Fruit fly (Drosophila melanogaster) whole organism, embryonic: Measurements from ENCODE around the gene Csk.

Source experiments
- BEAF-32 ChIP-seq: fragments of 200-800 bp; sonication (Bioruptor generic); optimal IDR thresholded peaks from 3 replicates; lab custom pipeline; 2017; ENCODE audit warnings: missing biosample characterization, missing genetic modification characterization, mild to moderate bottlenecking, moderate library complexity, missing genetic modification reagents
- CG12659 ChIP-seq: fragments of 200-800 bp; sonication (Bioruptor generic); optimal IDR thresholded peaks from 3 replicates; lab custom pipeline; 2017; ENCODE audit warnings: mild to moderate bottlenecking, missing biosample characterization, missing genetic modification reagents, missing genetic modification characterization
- CG13287 ChIP-seq: fragments of 200-800 bp; sonication (Bioruptor generic); IDR thresholded peaks from 2 replicates; pipeline ENCODE4 v1.3.6; 2022; ENCODE audit warnings: missing biosample characterization, missing genetic modification characterization; ENCODE audit not compliant: partially characterized antibody
- CG14710 ChIP-seq: fragments of 200-800 bp; sonication (Bioruptor generic); optimal IDR thresholded peaks from 3 replicates; lab custom pipeline; 2019; ENCODE audit warnings: missing biosample characterization, mild to moderate bottlenecking, missing genetic modification characterization, moderate library complexity
- CG2116 ChIP-seq: fragments of 200-800 bp; sonication (Bioruptor generic); optimal IDR thresholded peaks from 3 replicates; lab custom pipeline; 2018; ENCODE audit warnings: missing biosample characterization, mild to moderate bottlenecking, missing genetic modification characterization
- CG34224 ChIP-seq: fragments of 200-800 bp; sonication (Bioruptor generic); IDR thresholded peaks from 3 replicates; pipeline ENCODE4 v1.3.6; 2022; ENCODE audit warnings: missing biosample characterization, missing genetic modification characterization; ENCODE audit not compliant: partially characterized antibody
- CG7963 ChIP-seq: fragments of 200-800 bp; sonication (Bioruptor generic); IDR thresholded peaks from 3 replicates; pipeline ENCODE4 v1.3.6; 2022; ENCODE audit warnings: missing biosample characterization, missing genetic modification characterization; ENCODE audit not compliant: partially characterized antibody
- Ets97D ChIP-seq: fragments of 200-800 bp; sonication (Bioruptor generic); optimal IDR thresholded peaks from 3 replicates; lab custom pipeline; 2016; ENCODE audit warnings: missing biosample characterization, missing genetic modification characterization
- MBD-R2 ChIP-seq: fragments of 200-800 bp; sonication (Bioruptor generic); IDR thresholded peaks from 2 replicates; pipeline ENCODE4 v1.3.6; 2022; ENCODE audit warnings: missing biosample characterization, missing genetic modification characterization
- Med ChIP-seq: fragments of 200-800 bp; sonication (Bioruptor generic); peaks from one replicate; lab custom pipeline; 2016; ENCODE audit warnings: missing biosample characterization, missing genetic modification characterization, mild to moderate bottlenecking, inconsistent platforms, moderate library complexity
- Rx ChIP-seq: fragments of 200-800 bp; sonication (Bioruptor generic); IDR thresholded peaks from 2 replicates; pipeline ENCODE4 v1.3.6; 2022; ENCODE audit warnings: missing biosample characterization, missing genetic modification characterization
- Scr ChIP-seq: fragments of 200-800 bp; sonication (Bioruptor generic); IDR thresholded peaks from 2 replicates; pipeline ENCODE4 v1.3.6; 2022; ENCODE audit warnings: missing biosample characterization, missing genetic modification characterization; ENCODE audit not compliant: partially characterized antibody
- ato ChIP-seq: fragments of 200-800 bp; sonication (Bioruptor generic); IDR thresholded peaks from 2 replicates; pipeline ENCODE4 v1.3.6; 2022; ENCODE audit warnings: missing biosample characterization, missing genetic modification characterization; ENCODE audit not compliant: partially characterized antibody
- ewg ChIP-seq: fragments of 200-800 bp; sonication (Bioruptor generic); optimal IDR thresholded peaks from 3 replicates; lab custom pipeline; 2017; ENCODE audit warnings: mild to moderate bottlenecking, missing biosample characterization, missing genetic modification reagents, missing genetic modification characterization
- fd3F ChIP-seq: fragments of 200-800 bp; sonication (Bioruptor generic); optimal IDR thresholded peaks from 2 replicates; lab custom pipeline; 2018; ENCODE audit warnings: missing biosample characterization, mild to moderate bottlenecking, missing genetic modification characterization, moderate library complexity
- sisA ChIP-seq: fragments of 200-800 bp; sonication (Bioruptor generic); IDR thresholded peaks from 2 replicates; pipeline ENCODE4 v1.3.6; 2022; ENCODE audit warnings: missing biosample characterization, missing genetic modification characterization
- vvl ChIP-seq: fragments of 200-800 bp; sonication (Bioruptor generic); IDR thresholded peaks from 2 replicates; pipeline ENCODE4 v1.3.6; 2022; ENCODE audit warnings: missing biosample characterization, missing genetic modification characterization

Gene Csk

dm6 chr3R:11589764-11590358 is 60.6 kb downstream of the Csk start, which contains the start of gene CG6791 (continued):
- TF ChIP-seq vvl (GFP tag; lab: Robert Waterston, UW) (peak; percentile 30; the same call in 1 of the 2 replicates), fd3F (no peak), CG7963 (GFP tag; lab: Robert Waterston, UW) (peak; percentile 73), CG34224 (GFP tag; lab: Robert Waterston, UW) (peak; percentile 81), Rx (GFP tag; lab: Robert Waterston, UW) (no peak), MBD-R2 (GFP tag; lab: Robert Waterston, UW) (peak; percentile 65), ewg (GFP tag; lab: Kevin White, UChicago) (peak; percentile 15), Scr (GFP tag; lab: Robert Waterston, UW) (peak; percentile 84), CG13287 (peak; percentile 96), ato (GFP tag; lab: Robert Waterston, UW) (peak; percentile 85), Med (GFP tag; lab: Kevin White, UChicago) (peak; percentile 24), sisA (GFP tag; lab: Robert Waterston, UW) (no peak), CG14710 (tag; lab: Kevin White, UChicago) (peak; percentile 41), CG2116 (peak; percentile 65), BEAF-32 (GFP tag; lab: Kevin White, UChicago) (peak; percentile 89), Ets97D (GFP tag; lab: Kevin White, UChicago) (peak; percentile 22), CG12659 (peak; percentile 43)
